Fruit fly (Drosophila melanogaster) whole organism, embryonic: ENCODE results near the gene ana1.

Source experiments
- CG10147 ChIP-seq: fragments of 200-800 bp; sonication (Bioruptor generic); optimal IDR thresholded peaks from 2 replicates; lab custom pipeline; 2019; ENCODE audit warnings: missing biosample characterization, mild to moderate bottlenecking, missing genetic modification characterization, moderate library complexity
- CG1024 ChIP-seq: fragments of 200-800 bp; sonication (Bioruptor generic); IDR thresholded peaks from 2 replicates; pipeline ENCODE4 v1.3.6; 2022; ENCODE audit warnings: missing biosample characterization, missing genetic modification characterization
- CG10979 ChIP-seq: fragments of 200-800 bp; sonication (Bioruptor generic); optimal IDR thresholded peaks from 2 replicates; lab custom pipeline; 2018; ENCODE audit warnings: missing biosample characterization, mild to moderate bottlenecking, missing genetic modification characterization, moderate library complexity
- CG12219 ChIP-seq: fragments of 200-800 bp; sonication (Bioruptor generic); optimal IDR thresholded peaks from 3 replicates; lab custom pipeline; 2018; ENCODE audit warnings: missing biosample characterization, mild to moderate bottlenecking, missing genetic modification characterization
- CG13296 ChIP-seq: fragments of 200-800 bp; sonication (Bioruptor generic); optimal IDR thresholded peaks from 3 replicates; lab custom pipeline; 2018; ENCODE audit warnings: missing biosample characterization, mild to moderate bottlenecking, missing genetic modification characterization
- CG14710 ChIP-seq: fragments of 200-800 bp; sonication (Bioruptor generic); optimal IDR thresholded peaks from 3 replicates; lab custom pipeline; 2019; ENCODE audit warnings: missing biosample characterization, mild to moderate bottlenecking, missing genetic modification characterization, moderate library complexity
- CG15479 ChIP-seq: fragments of 200-800 bp; sonication (Bioruptor generic); optimal IDR thresholded peaks from 3 replicates; lab custom pipeline; 2019; ENCODE audit warnings: missing biosample characterization, mild to moderate bottlenecking, missing genetic modification characterization, moderate library complexity
- CG17328 ChIP-seq: fragments of 200-800 bp; sonication (Bioruptor generic); IDR thresholded peaks from 2 replicates; pipeline ENCODE4 v1.3.6; 2022; ENCODE audit warnings: missing biosample characterization, missing genetic modification characterization
- CG17802 ChIP-seq: fragments of 200-800 bp; sonication (Bioruptor generic); optimal IDR thresholded peaks from 2 replicates; lab custom pipeline; 2018; ENCODE audit warnings: missing biosample characterization, mild to moderate bottlenecking, missing genetic modification characterization, moderate library complexity
- CG18619 ChIP-seq: fragments of 200-800 bp; sonication (Bioruptor generic); optimal IDR thresholded peaks from 3 replicates; lab custom pipeline; 2017; ENCODE audit warnings: missing biosample characterization, mild to moderate bottlenecking, missing genetic modification characterization
- CG2129 ChIP-seq: fragments of 200-800 bp; sonication (Bioruptor generic); IDR thresholded peaks from 2 replicates; pipeline ENCODE4 v1.3.6; 2022; ENCODE audit warnings: missing biosample characterization, missing genetic modification characterization; ENCODE audit not compliant: partially characterized antibody
- CG2875 ChIP-seq: fragments of 200-800 bp; sonication (Bioruptor generic); optimal IDR thresholded peaks from 2 replicates; lab custom pipeline; 2017; ENCODE audit warnings: missing biosample characterization, mild to moderate bottlenecking, missing genetic modification characterization, missing genetic modification reagents
- CG3163 ChIP-seq: fragments of 200-800 bp; sonication (Bioruptor generic); optimal IDR thresholded peaks from 3 replicates; lab custom pipeline; 2016; ENCODE audit warnings: missing biosample characterization, missing genetic modification characterization
- CG33213 ChIP-seq: fragments of 200-800 bp; sonication (Bioruptor generic); optimal IDR thresholded peaks from 3 replicates; lab custom pipeline; 2016; ENCODE audit warnings: missing biosample characterization, missing genetic modification characterization
- CG33557 ChIP-seq: fragments of 200-800 bp; sonication (Bioruptor generic); optimal IDR thresholded peaks from 2 replicates; lab custom pipeline; 2019; ENCODE audit warnings: missing biosample characterization, mild to moderate bottlenecking, missing genetic modification characterization, moderate library complexity
- CG3726 ChIP-seq: fragments of 200-800 bp; sonication (Bioruptor generic); IDR thresholded peaks from 3 replicates; pipeline ENCODE4, ENCODE4 v1.3.6; 2022; ENCODE audit warnings: missing biosample characterization, missing genetic modification characterization
- CG6765 ChIP-seq: fragments of 200-800 bp; sonication (Bioruptor generic); optimal IDR thresholded peaks from 3 replicates; lab custom pipeline; 2017; ENCODE audit warnings: missing biosample characterization, mild to moderate bottlenecking, missing genetic modification characterization
- CG7357 ChIP-seq: fragments of 200-800 bp; sonication (Bioruptor generic); IDR thresholded peaks from 3 replicates; pipeline ENCODE4 v1.3.6; 2022; ENCODE audit warnings: missing biosample characterization, missing genetic modification characterization
- CHES-1-like ChIP-seq: fragments of 200-800 bp; sonication (Bioruptor generic); optimal IDR thresholded peaks from 2 replicates; lab custom pipeline; 2016; ENCODE audit warnings: missing biosample characterization, missing genetic modification characterization
- Dfd ChIP-seq, 2 experiments: fragments of >200 bp; optimal IDR thresholded peaks; 2 replicates each; lab custom pipeline; 2017; ENCODE audit warnings: missing biosample characterization in 2 of 2, missing genetic modification characterization in 2 of 2
- Dll ChIP-seq: fragments of 200-800 bp; sonication (Bioruptor generic); IDR thresholded peaks from 4 replicates; pipeline ENCODE4 v1.3.6; 2022; ENCODE audit warnings: missing biosample characterization, missing genetic modification characterization; ENCODE audit not compliant: partially characterized antibody
- E2f2 ChIP-seq: fragments of 200-800 bp; sonication (Bioruptor generic); IDR thresholded peaks from 2 replicates; pipeline ENCODE4 v1.3.6; 2022; ENCODE audit warnings: missing biosample characterization, missing genetic modification characterization
- Eip74EF ChIP-seq, 2 experiments: fragments of 200-800 bp in 1 of 2; fragments of >200 bp in 1 of 2; sonication (Bioruptor generic) in 1 of 2; optimal IDR thresholded peaks; 2 replicates each; lab custom pipeline; 2017 to 2019; ENCODE audit warnings: missing biosample characterization in 2 of 2, missing genetic modification characterization in 2 of 2, mild to moderate bottlenecking in 1 of 2, moderate library complexity in 1 of 2
- Hsf ChIP-seq: fragments of 200-800 bp; sonication (Bioruptor generic); optimal IDR thresholded peaks from 3 replicates; lab custom pipeline; 2016; ENCODE audit warnings: missing biosample characterization, missing genetic modification characterization
- Med ChIP-seq: fragments of 200-800 bp; sonication (Bioruptor generic); peaks from one replicate; lab custom pipeline; 2016; ENCODE audit warnings: missing biosample characterization, missing genetic modification characterization, mild to moderate bottlenecking, inconsistent platforms, moderate library complexity
- Ravus ChIP-seq: fragments of 200-800 bp; sonication (Bioruptor generic); IDR thresholded peaks from 2 replicates; pipeline ENCODE4 v1.3.6; 2022; ENCODE audit warnings: missing biosample characterization, missing genetic modification characterization
- Sin3A ChIP-seq: fragments of >200 bp; optimal IDR thresholded peaks from 2 replicates; lab custom pipeline; 2018
- Trl ChIP-seq, 3 experiments: fragments of >200 bp in 2 of 3; fragments of 200-800 bp in 1 of 3; sonication (Bioruptor generic) in 1 of 3; optimal IDR thresholded peaks; 2 replicates in 1 of 3; 3 replicates in 2 of 3; lab custom pipeline; 2016 to 2017; ENCODE audit warnings: missing biosample characterization in 1 of 3, missing genetic modification characterization in 1 of 3
- ab ChIP-seq: fragments of 200-800 bp; sonication (Bioruptor generic); optimal IDR thresholded peaks from 2 replicates; lab custom pipeline; 2016; ENCODE audit warnings: missing biosample characterization, missing genetic modification characterization
- aop ChIP-seq: fragments of 200-800 bp; sonication (Bioruptor generic); IDR thresholded peaks from 2 replicates; pipeline ENCODE4 v1.3.6; 2022; ENCODE audit warnings: missing biosample characterization, missing genetic modification characterization
- chinmo ChIP-seq: fragments of 200-800 bp; sonication (Bioruptor generic); IDR thresholded peaks from 4 replicates; pipeline ENCODE4 v1.3.6; 2022; ENCODE audit warnings: missing biosample characterization, missing genetic modification characterization; ENCODE audit not compliant: partially characterized antibody
- ci ChIP-seq: fragments of 200-800 bp; sonication (Bioruptor generic); IDR thresholded peaks from 3 replicates; pipeline ENCODE4 v1.3.6; 2022; ENCODE audit warnings: missing biosample characterization, missing genetic modification characterization
- crp ChIP-seq, 2 experiments: fragments of 200-800 bp; sonication (Bioruptor generic); optimal IDR thresholded peaks; 2 replicates in 1 of 2; 3 replicates in 1 of 2; lab custom pipeline; 2017; ENCODE audit warnings: missing biosample characterization in 2 of 2, missing genetic modification characterization in 2 of 2, mild to moderate bottlenecking in 1 of 2, moderate library complexity in 1 of 2
- fru ChIP-seq: fragments of >200 bp; optimal IDR thresholded peaks from 2 replicates; lab custom pipeline; 2017
- gro ChIP-seq: fragments of 200-800 bp; sonication (Bioruptor generic); optimal IDR thresholded peaks from 2 replicates; lab custom pipeline; 2016; ENCODE audit warnings: missing biosample characterization, missing genetic modification characterization
- inv ChIP-seq: fragments of 200-800 bp; sonication (Bioruptor generic); IDR thresholded peaks from 2 replicates; pipeline ENCODE4 v1.3.6; 2022; ENCODE audit warnings: missing biosample characterization, missing genetic modification characterization; ENCODE audit not compliant: partially characterized antibody
- oc ChIP-seq: fragments of 200-800 bp; sonication (Bioruptor generic); optimal IDR thresholded peaks from 2 replicates; lab custom pipeline; 2018; ENCODE audit warnings: missing biosample characterization, mild to moderate bottlenecking, missing genetic modification characterization, moderate library complexity
- odd ChIP-seq: fragments of 200-800 bp; sonication (Bioruptor generic); optimal IDR thresholded peaks from 2 replicates; lab custom pipeline; 2017; ENCODE audit warnings: missing biosample characterization, mild to moderate bottlenecking, missing genetic modification characterization
- pho ChIP-seq: fragments of 200-800 bp; sonication (Bioruptor generic); optimal IDR thresholded peaks from 2 replicates; lab custom pipeline; 2016; ENCODE audit warnings: missing biosample characterization, missing genetic modification characterization
- pros ChIP-seq: fragments of 200-800 bp; sonication (Bioruptor generic); optimal IDR thresholded peaks from 3 replicates; lab custom pipeline; 2019; ENCODE audit warnings: missing biosample characterization, mild to moderate bottlenecking, missing genetic modification characterization, moderate library complexity
- run ChIP-seq: fragments of 200-800 bp; sonication (Bioruptor generic); optimal IDR thresholded peaks from 3 replicates; lab custom pipeline; 2018; ENCODE audit warnings: missing biosample characterization, mild to moderate bottlenecking, missing genetic modification characterization
- schlank ChIP-seq: fragments of 200-800 bp; sonication (Bioruptor generic); optimal IDR thresholded peaks from 2 replicates; lab custom pipeline; 2018; ENCODE audit warnings: missing biosample characterization, mild to moderate bottlenecking, missing genetic modification characterization
- sd ChIP-seq: fragments of 200-800 bp; sonication (Bioruptor generic); optimal IDR thresholded peaks from 3 replicates; lab custom pipeline; 2018; ENCODE audit warnings: missing biosample characterization, mild to moderate bottlenecking, missing genetic modification characterization, moderate library complexity
- sqz ChIP-seq: fragments of 200-800 bp; sonication (Bioruptor generic); optimal IDR thresholded peaks from 3 replicates; lab custom pipeline; 2018; ENCODE audit warnings: missing biosample characterization, mild to moderate bottlenecking, missing genetic modification characterization
- ssp ChIP-seq: fragments of 200-800 bp; sonication (Bioruptor generic); IDR thresholded peaks from 2 replicates; pipeline ENCODE4 v1.3.6; 2022; ENCODE audit warnings: missing biosample characterization, missing genetic modification characterization
- tna ChIP-seq: fragments of 200-800 bp; sonication (Bioruptor generic); IDR thresholded peaks from 2 replicates; pipeline ENCODE4 v1.3.6; 2022; ENCODE audit warnings: missing biosample characterization, missing genetic modification characterization; ENCODE audit not compliant: partially characterized antibody
- trem ChIP-seq: fragments of 200-800 bp; optimal IDR thresholded peaks from 3 replicates; lab custom pipeline; 2019; ENCODE audit warnings: missing biosample characterization, mild to moderate bottlenecking, missing genetic modification characterization, moderate library complexity
- z ChIP-seq: fragments of 200-800 bp; sonication (Bioruptor generic); IDR thresholded peaks from 3 replicates; pipeline ENCODE4 v1.3.6; 2022; ENCODE audit warnings: missing biosample characterization, missing genetic modification characterization
- zf30C ChIP-seq: fragments of 200-800 bp; sonication (Bioruptor generic); optimal IDR thresholded peaks from 3 replicates; lab custom pipeline; 2018; ENCODE audit warnings: missing biosample characterization, mild to moderate bottlenecking, missing genetic modification characterization

ana1 gene

dm6 chr3R:24581891-24582668 is 51.7 kb downstream of the ana1 start (continued):
- peak; percentile 66 for TF ChIP-seq Med (GFP tag; lab: Kevin White, UChicago)
- TF ChIP-seq ssp (GFP tag; lab: Robert Waterston, UW) = no peak
- TF ChIP-seq z (GFP tag; lab: Robert Waterston, UW) = no peak
- TF ChIP-seq schlank (tag; lab: Kevin White, UChicago) = no peak
- TF ChIP-seq CG33557 = no peak
- peak in 1 of 2 experiments; percentile 93 for TF ChIP-seq Eip74EF (GFP tag; optimal IDR thresholded peaks at IDR 0.05; lab: Kevin White, UChicago)
- TF ChIP-seq pho (GFP tag; lab: Kevin White, UChicago) = no peak
- no peak for TF ChIP-seq CHES-1-like (GFP tag; lab: Kevin White, UChicago)
- TF ChIP-seq aop = no peak
- no peak for TF ChIP-seq CG17328 (GFP tag; lab: Robert Waterston, UW)
- peak; percentile 55 for TF ChIP-seq sd (tag; lab: Kevin White, UChicago)
- peak; percentile 51 for TF ChIP-seq run
- TF ChIP-seq CG3726 (GFP tag; lab: Robert Waterston, UW) = no peak
- TF ChIP-seq CG3163 (GFP tag; lab: Kevin White, UChicago) = peak; percentile 23
- no peak for TF ChIP-seq Dfd (GFP tag; optimal IDR thresholded peaks at IDR 0.05; lab: Kevin White, UChicago)
- no peak for TF ChIP-seq CG2129 (GFP tag; lab: Robert Waterston, UW)
- TF ChIP-seq zf30C (GFP tag; lab: Kevin White, UChicago) = peak; percentile 2
- peak; percentile 54 for TF ChIP-seq CG15479 (GFP tag; lab: Kevin White, UChicago)
- TF ChIP-seq Trl (optimal IDR thresholded peaks at IDR 0.05; lab: Kevin White, UChicago) = peak in 1 of 2 experiments; percentile 7
- TF ChIP-seq Trl (GFP tag; optimal IDR thresholded peaks at IDR 0.05; lab: Kevin White, UChicago) = no peak
- TF ChIP-seq, all 482 proteins: peak for 23

- TF ChIP-seq oc (tag; lab: Kevin White, UChicago) (no peak), Hsf (no peak), CG12219 (GFP tag; lab: Kevin White, UChicago) (peak; percentile 13), ci (GFP tag; lab: Robert Waterston, UW) (no peak), E2f2 (GFP tag; lab: Robert Waterston, UW) (no peak), Ravus (GFP tag; lab: Robert Waterston, UW) (no peak), CG14710 (tag; lab: Kevin White, UChicago) (peak; percentile 45), sd (tag; lab: Kevin White, UChicago) (peak; percentile 38), CG33213 (GFP tag; lab: Kevin White, UChicago) (peak; percentile 49), Sin3A (lab: Kevin White, UChicago) (no peak), CG13296 (GFP tag; lab: Kevin White, UChicago) (peak; percentile 63), CG7357 (GFP tag; lab: Robert Waterston, UW) (no peak), ab (no peak), tna (no peak), CG2875 (GFP tag; lab: Kevin White, UChicago) (no peak), sqz (GFP tag; lab: Kevin White, UChicago) (no peak), CG18619 (peak; percentile 37), odd (no peak), gro (GFP tag; lab: Kevin White, UChicago) (peak; percentile 29), CG10979 (peak; percentile 23), crp (GFP tag; optimal IDR thresholded peaks at IDR 0.05; lab: Kevin White, UChicago) (peak in 1 of 2 experiments; percentile 35), CG10147 (peak; percentile 16), Dll (no peak), chinmo (GFP tag; lab: Robert Waterston, UW) (no peak), CG6765 (GFP tag; lab: Kevin White, UChicago) (peak; percentile 51), fru (lab: Kevin White, UChicago) (no peak), pros (GFP tag; lab: Kevin White, UChicago) (no peak), CG1024 (no peak), CG17802 (tag; lab: Kevin White, UChicago) (no peak), inv (GFP tag; lab: Robert Waterston, UW) (no peak), trem (tag; lab: Kevin White, UChicago) (peak; percentile 61)
These were observed 52.3 kb downstream of the ana1 start, which contains the start of gene REPTOR for dm6 chr3R:24582669-24582995. TSS of gene REPTOR (minus strand) at chr3R:24582864.
